Worm (Caenorhabditis elegans): ENCODE measurements around the gene F38A5.6.

F38A5.6 gene

ce11 chrIV:6597298-6597697, at the start of gene F38A5.6:
Gene F38A5.6 (minus strand): TSS chrIV:6597398.
- no peak for TF ChIP-seq unc-62 (GFP tag; optimal IDR thresholded peaks at IDR 0.05)

ce11 chrIV:6646905-6647304, 49.7 kb upstream of the F38A5.6 start:
- no peak for TF ChIP-seq unc-62 (GFP tag; optimal IDR thresholded peaks at IDR 0.05)

- no peak for TF ChIP-seq unc-62 (GFP tag; optimal IDR thresholded peaks at IDR 0.05)
Observed at ce11 chrIV:6645867-6646655, 48.9 kb upstream of the F38A5.6 start, which contains the start of gene hil-7. Gene hil-7 (plus strand): TSS chrIV:6646312.

- TF ChIP-seq unc-62 (GFP tag; optimal IDR thresholded peaks at IDR 0.05) = no peak
Observed at ce11 chrIV:6639880-6640279, 42.7 kb upstream of the F38A5.6 start, which contains the start of gene C01B10.6. Gene C01B10.6 (plus strand): TSS chrIV:6640180.

ce11 chrIV:6638256-6638655, 41.1 kb upstream of the F38A5.6 start, which contains the start of gene C01B10.7:
Gene C01B10.7 (plus strand): TSS chrIV:6638556.
- no peak for TF ChIP-seq unc-62 (GFP tag; optimal IDR thresholded peaks at IDR 0.05)

ce11 chrIV:6634789-6635188, 37.6 kb upstream of the F38A5.6 start, which contains the start of gene metl-13:
Gene metl-13 (plus strand): TSS chrIV:6635089.
- no peak for TF ChIP-seq unc-62 (GFP tag; optimal IDR thresholded peaks at IDR 0.05)

- no peak for TF ChIP-seq unc-62 (GFP tag; optimal IDR thresholded peaks at IDR 0.05)
Observed at ce11 chrIV:6631704-6632272, 34.6 kb upstream of the F38A5.6 start, which contains the start of the genes cest-5.1 and C01B10.9. Gene cest-5.1 (minus strand): TSS chrIV:6631754. Gene C01B10.9 (plus strand): TSS chrIV:6632222.

- TF ChIP-seq unc-62 (GFP tag; optimal IDR thresholded peaks at IDR 0.05) = no peak
Observed at ce11 chrIV:6627798-6628197, 30.6 kb upstream of the F38A5.6 start, which contains the start of gene cest-5.2. Gene cest-5.2 (minus strand): TSS chrIV:6627925.

ce11 chrIV:6623390-6623789, 26.2 kb upstream of the F38A5.6 start, which contains the start of gene C01B10.44:
Gene C01B10.44 (plus strand): TSS chrIV:6623690.
- no peak for TF ChIP-seq unc-62 (GFP tag; optimal IDR thresholded peaks at IDR 0.05)

- TF ChIP-seq unc-62 (GFP tag; optimal IDR thresholded peaks at IDR 0.05) = no peak
Observed at ce11 chrIV:6622142-6622541, 24.9 kb upstream of the F38A5.6 start.

ce11 chrIV:6621252-6621651, 24.1 kb upstream of the F38A5.6 start, which contains the start of gene C01B10.3:
Gene C01B10.3 (minus strand): TSS chrIV:6621352.
- TF ChIP-seq unc-62 (GFP tag; optimal IDR thresholded peaks at IDR 0.05) = no peak

ce11 chrIV:6618607-6619006, 21.4 kb upstream of the F38A5.6 start:
- no peak for TF ChIP-seq unc-62 (GFP tag; optimal IDR thresholded peaks at IDR 0.05)

- no peak for TF ChIP-seq unc-62 (GFP tag; optimal IDR thresholded peaks at IDR 0.05)
Observed at ce11 chrIV:6613296-6613695, 16.1 kb upstream of the F38A5.6 start, which contains the start of gene drh-1. Gene drh-1 (minus strand): TSS chrIV:6613353.

ce11 chrIV:6607059-6607458, 9.9 kb upstream of the F38A5.6 start:
- no peak for TF ChIP-seq unc-62 (GFP tag; optimal IDR thresholded peaks at IDR 0.05)

ce11 chrIV:6606587-6606986, 9.4 kb upstream of the F38A5.6 start:
- no peak for TF ChIP-seq unc-62 (GFP tag; optimal IDR thresholded peaks at IDR 0.05)

ce11 chrIV:6605863-6606262, 8.7 kb upstream of the F38A5.6 start, which contains the start of gene nstp-2:
Gene nstp-2 (minus strand): TSS chrIV:6606188.
- TF ChIP-seq unc-62 (GFP tag; optimal IDR thresholded peaks at IDR 0.05) = no peak

Measured in whole organism, dauer.